Worm (Caenorhabditis elegans) whole organism, mixed stage, embryonic: ENCODE results near the gene R08A2.7.
A peak's percentile ranks its signal among the peaks of the same experiment; 100 is the strongest.

ENCODE experiments used
- elt-3 ChIP-seq: fragments of 150-350 bp; optimal IDR thresholded peaks from 2 replicates; lab custom pipeline; 2014; ENCODE audit warnings: missing biosample characterization, missing genetic modification characterization
- lsy-2 ChIP-seq: fragments of 150-350 bp; optimal IDR thresholded peaks from 2 replicates; lab custom pipeline; 2014; ENCODE audit warnings: missing biosample characterization, missing genetic modification characterization
- mab-5 ChIP-seq: fragments of 150-350 bp; optimal IDR thresholded peaks from 2 replicates; lab custom pipeline; 2014; ENCODE audit warnings: missing biosample characterization, missing genetic modification characterization
- nhr-12 ChIP-seq: fragments of 150-350 bp; optimal IDR thresholded peaks from 2 replicates; lab custom pipeline; 2014; ENCODE audit warnings: missing biosample characterization, missing genetic modification characterization
- nhr-28 ChIP-seq: fragments of 150-350 bp; optimal IDR thresholded peaks from 2 replicates; lab custom pipeline; 2014; ENCODE audit warnings: missing biosample characterization, missing genetic modification characterization
- snpc-4 ChIP-seq: fragments of 150-350 bp; optimal IDR thresholded peaks from 2 replicates; lab custom pipeline; 2014; ENCODE audit warnings: missing biosample characterization, missing genetic modification characterization

- no peak for TF ChIP-seq mab-5
- no peak for TF ChIP-seq snpc-4 (tag; lab: Kevin White, UChicago)
- TF ChIP-seq elt-3 (tag; lab: Kevin White, UChicago), result peak; percentile 14
- no peak for TF ChIP-seq nhr-28
- no peak for TF ChIP-seq nhr-12 (tag; lab: Kevin White, UChicago)
- peak; percentile 35 for TF ChIP-seq lsy-2
Observed at ce11 chrV:14696604-14697307, 26.4 kb upstream of the R08A2.7 start, which contains the start of gene unc-112.
